Worm (Caenorhabditis elegans) whole organism, mixed stage, embryonic: Measurements from ENCODE around the gene T02G5.15.

Experiments
- lsy-2 ChIP-seq: fragments of 150-350 bp; optimal IDR thresholded peaks from 2 replicates; lab custom pipeline; 2014; ENCODE audit warnings: missing biosample characterization, missing genetic modification characterization
- nhr-28 ChIP-seq: fragments of 150-350 bp; optimal IDR thresholded peaks from 2 replicates; lab custom pipeline; 2014; ENCODE audit warnings: missing biosample characterization, missing genetic modification characterization
- nhr-76 ChIP-seq: sonication (generic microtip); optimal IDR thresholded peaks from 2 replicates; lab custom pipeline; 2017; ENCODE audit warnings: missing biosample characterization, missing genetic modification characterization
- pha-4 ChIP-seq: fragments of 150-350 bp; optimal IDR thresholded peaks from 2 replicates; lab custom pipeline; 2018; ENCODE audit warnings: missing biosample characterization, missing genetic modification reagents, missing genetic modification characterization

DNA sequence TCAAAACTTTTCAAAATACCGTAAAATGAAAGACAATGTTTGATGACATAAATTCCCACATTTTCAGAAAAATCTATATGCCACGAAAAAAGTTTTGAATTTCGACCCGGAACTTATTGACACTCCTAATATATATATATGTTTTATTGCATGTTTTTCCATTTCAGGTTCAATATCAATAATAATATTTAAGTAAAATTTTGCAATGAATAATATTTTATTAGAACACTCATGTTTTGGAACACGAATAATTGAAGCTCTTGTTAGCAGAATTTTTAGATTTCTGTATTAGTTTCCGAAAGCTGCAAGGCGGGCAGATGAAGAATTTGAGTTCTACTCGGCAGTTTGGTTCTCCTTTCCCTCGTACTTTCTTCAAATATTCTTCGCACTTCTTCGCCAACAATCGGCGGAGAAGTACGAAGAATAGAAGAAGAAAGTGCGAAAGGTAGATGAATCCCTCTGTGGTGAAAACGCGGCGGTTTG, 9.3 kb downstream of the T02G5.15 start, which contains the start of gene T02G5.3:
- TF ChIP-seq nhr-76 (no peak), lsy-2 (tag; lab: Kevin White, UChicago) (no peak), pha-4 (tag; lab: Kevin White, UChicago) (no peak), nhr-28 (tag; lab: Kevin White, UChicago) (no peak)
